Fruit fly (Drosophila melanogaster) whole organism, embryonic: ENCODE results near the gene Ugt37D1.

Experiments
- Adf1 ChIP-seq: fragments of 200-800 bp; sonication (Bioruptor generic); IDR thresholded peaks from 2 replicates; pipeline ENCODE4 v1.3.6; 2022; ENCODE audit warnings: missing biosample characterization, missing genetic modification characterization
- CG11398 ChIP-seq: fragments of 200-800 bp; sonication (Bioruptor generic); optimal IDR thresholded peaks from 2 replicates; lab custom pipeline; 2016; ENCODE audit warnings: missing biosample characterization, missing genetic modification characterization
- CG11696 ChIP-seq: fragments of 200-800 bp; sonication (Bioruptor generic); IDR thresholded peaks from 2 replicates; pipeline ENCODE4 v1.3.6; 2022; ENCODE audit warnings: missing biosample characterization, missing genetic modification characterization
- CG12219 ChIP-seq: fragments of 200-800 bp; sonication (Bioruptor generic); optimal IDR thresholded peaks from 3 replicates; lab custom pipeline; 2018; ENCODE audit warnings: missing biosample characterization, mild to moderate bottlenecking, missing genetic modification characterization
- CG12769 ChIP-seq: fragments of 200-800 bp; sonication (Bioruptor generic); optimal IDR thresholded peaks from 2 replicates; lab custom pipeline; 2019; ENCODE audit warnings: missing biosample characterization, mild to moderate bottlenecking, missing genetic modification characterization, moderate library complexity
- CG13287 ChIP-seq: fragments of 200-800 bp; sonication (Bioruptor generic); IDR thresholded peaks from 2 replicates; pipeline ENCODE4 v1.3.6; 2022; ENCODE audit warnings: missing biosample characterization, missing genetic modification characterization; ENCODE audit not compliant: partially characterized antibody
- CG14014 ChIP-seq: fragments of 200-800 bp; sonication (Bioruptor generic); IDR thresholded peaks from 2 replicates; pipeline ENCODE4 v1.3.6; 2022; ENCODE audit warnings: missing biosample characterization, missing genetic modification characterization
- CG15479 ChIP-seq: fragments of 200-800 bp; sonication (Bioruptor generic); optimal IDR thresholded peaks from 3 replicates; lab custom pipeline; 2019; ENCODE audit warnings: missing biosample characterization, mild to moderate bottlenecking, missing genetic modification characterization, moderate library complexity
- CG15514 ChIP-seq: fragments of 200-800 bp; sonication (Bioruptor generic); optimal IDR thresholded peaks from 3 replicates; lab custom pipeline; 2017; ENCODE audit warnings: missing biosample characterization, missing genetic modification characterization, mild to moderate bottlenecking, moderate library complexity, missing genetic modification reagents
- CG15696 ChIP-seq: fragments of 200-800 bp; sonication (Bioruptor generic); optimal IDR thresholded peaks from 2 replicates; lab custom pipeline; 2019; ENCODE audit warnings: missing biosample characterization, mild to moderate bottlenecking, missing genetic modification characterization, moderate library complexity
- CG2116 ChIP-seq: fragments of 200-800 bp; sonication (Bioruptor generic); optimal IDR thresholded peaks from 3 replicates; lab custom pipeline; 2018; ENCODE audit warnings: missing biosample characterization, mild to moderate bottlenecking, missing genetic modification characterization
- CG30020 ChIP-seq: fragments of 200-800 bp; optimal IDR thresholded peaks from 2 replicates; lab custom pipeline; 2019; ENCODE audit warnings: missing biosample characterization, mild to moderate bottlenecking, missing genetic modification characterization, moderate library complexity
- CG30403 ChIP-seq: fragments of 200-800 bp; sonication (Bioruptor generic); optimal IDR thresholded peaks from 3 replicates; lab custom pipeline; 2016; ENCODE audit warnings: missing biosample characterization, missing genetic modification characterization
- CG31441 ChIP-seq: fragments of 200-800 bp; sonication (Bioruptor generic); IDR thresholded peaks from 2 replicates; pipeline ENCODE4 v1.3.6; 2022; ENCODE audit warnings: missing biosample characterization, missing genetic modification characterization
- CG32532 ChIP-seq: fragments of 200-800 bp; sonication (Bioruptor generic); IDR thresholded peaks from 2 replicates; pipeline ENCODE4 v1.3.6; 2022; ENCODE audit warnings: missing biosample characterization, missing genetic modification characterization
- CG32772 ChIP-seq: fragments of 200-800 bp; sonication (Bioruptor generic); IDR thresholded peaks from 2 replicates; pipeline ENCODE4 v1.3.6; 2022; ENCODE audit warnings: missing biosample characterization, missing genetic modification characterization
- CG33213 ChIP-seq: fragments of 200-800 bp; sonication (Bioruptor generic); optimal IDR thresholded peaks from 3 replicates; lab custom pipeline; 2016; ENCODE audit warnings: missing biosample characterization, missing genetic modification characterization
- CG3407 ChIP-seq: fragments of 200-800 bp; sonication (Bioruptor generic); optimal IDR thresholded peaks from 2 replicates; lab custom pipeline; 2018; ENCODE audit warnings: missing biosample characterization, mild to moderate bottlenecking, missing genetic modification characterization
- CG3726 ChIP-seq: fragments of 200-800 bp; sonication (Bioruptor generic); IDR thresholded peaks from 3 replicates; pipeline ENCODE4, ENCODE4 v1.3.6; 2022; ENCODE audit warnings: missing biosample characterization, missing genetic modification characterization
- CG42726 ChIP-seq: fragments of 200-800 bp; sonication (Bioruptor generic); IDR thresholded peaks from 2 replicates; pipeline ENCODE4 v1.3.6; 2022; ENCODE audit warnings: missing biosample characterization, missing genetic modification characterization; ENCODE audit not compliant: partially characterized antibody
- CG6791 ChIP-seq: fragments of 200-800 bp; sonication (Bioruptor generic); IDR thresholded peaks from 3 replicates; pipeline ENCODE4 v1.3.6; 2022; ENCODE audit warnings: missing biosample characterization, missing genetic modification characterization; ENCODE audit not compliant: partially characterized antibody
- CG8281 ChIP-seq: fragments of 200-800 bp; sonication (Bioruptor generic); optimal IDR thresholded peaks from 2 replicates; lab custom pipeline; 2018; ENCODE audit warnings: missing biosample characterization, mild to moderate bottlenecking, missing genetic modification characterization, moderate library complexity
- CG8478 ChIP-seq: fragments of >200 bp; optimal IDR thresholded peaks from 2 replicates; lab custom pipeline; 2018
- Deaf1 ChIP-seq: fragments of 200-800 bp; optimal IDR thresholded peaks from 3 replicates; lab custom pipeline; 2019; ENCODE audit warnings: missing biosample characterization, mild to moderate bottlenecking, missing genetic modification characterization, moderate library complexity
- Dref ChIP-seq: fragments of 200-800 bp; sonication (Bioruptor generic); IDR thresholded peaks from 2 replicates; pipeline ENCODE4 v1.3.6; 2022; ENCODE audit warnings: missing biosample characterization, missing genetic modification characterization
- E2f2 ChIP-seq: fragments of 200-800 bp; sonication (Bioruptor generic); IDR thresholded peaks from 2 replicates; pipeline ENCODE4 v1.3.6; 2022; ENCODE audit warnings: missing biosample characterization, missing genetic modification characterization
- Elba2 ChIP-seq: fragments of 200-800 bp; sonication (Bioruptor generic); optimal IDR thresholded peaks from 3 replicates; lab custom pipeline; 2016; ENCODE audit warnings: missing biosample characterization, missing genetic modification characterization
- MBD-R2 ChIP-seq: fragments of 200-800 bp; sonication (Bioruptor generic); IDR thresholded peaks from 2 replicates; pipeline ENCODE4 v1.3.6; 2022; ENCODE audit warnings: missing biosample characterization, missing genetic modification characterization
- Med ChIP-seq: fragments of 200-800 bp; sonication (Bioruptor generic); peaks from one replicate; lab custom pipeline; 2016; ENCODE audit warnings: missing biosample characterization, missing genetic modification characterization, mild to moderate bottlenecking, inconsistent platforms, moderate library complexity
- Meics ChIP-seq: fragments of 200-800 bp; sonication (Bioruptor generic); optimal IDR thresholded peaks from 2 replicates; lab custom pipeline; 2017; ENCODE audit warnings: missing biosample characterization, mild to moderate bottlenecking, missing genetic modification characterization
- Optix ChIP-seq: fragments of 200-800 bp; sonication (Bioruptor generic); IDR thresholded peaks from 3 replicates; pipeline ENCODE4 v1.3.6; 2022; ENCODE audit warnings: missing biosample characterization, missing genetic modification characterization
- Ptx1 ChIP-seq: fragments of 200-800 bp; sonication (Bioruptor generic); IDR thresholded peaks from 2 replicates; pipeline ENCODE4 v1.3.6; 2022; ENCODE audit warnings: missing biosample characterization, missing genetic modification characterization
- Rx ChIP-seq: fragments of 200-800 bp; sonication (Bioruptor generic); IDR thresholded peaks from 2 replicates; pipeline ENCODE4 v1.3.6; 2022; ENCODE audit warnings: missing biosample characterization, missing genetic modification characterization
- Tbp ChIP-seq: fragments of >200 bp; optimal IDR thresholded peaks from 2 replicates; lab custom pipeline; 2018; ENCODE audit warnings: missing biosample characterization, missing genetic modification characterization
- ap ChIP-seq: fragments of 200-800 bp; sonication (Bioruptor generic); IDR thresholded peaks from 2 replicates; pipeline ENCODE4 v1.3.6; 2022; ENCODE audit warnings: missing biosample characterization, missing genetic modification characterization
- ase ChIP-seq: fragments of 200-800 bp; sonication (Bioruptor generic); IDR thresholded peaks from 3 replicates; pipeline ENCODE4 v1.3.6; 2022; ENCODE audit warnings: missing biosample characterization, missing genetic modification characterization
- az2 ChIP-seq: fragments of 200-800 bp; sonication (Bioruptor generic); optimal IDR thresholded peaks from 3 replicates; lab custom pipeline; 2016; ENCODE audit warnings: missing biosample characterization, missing genetic modification characterization
- chinmo ChIP-seq: fragments of 200-800 bp; sonication (Bioruptor generic); IDR thresholded peaks from 4 replicates; pipeline ENCODE4 v1.3.6; 2022; ENCODE audit warnings: missing biosample characterization, missing genetic modification characterization; ENCODE audit not compliant: partially characterized antibody
- chn ChIP-seq: fragments of 200-800 bp; sonication (Bioruptor generic); optimal IDR thresholded peaks from 2 replicates; lab custom pipeline; 2016; ENCODE audit warnings: missing biosample characterization, missing genetic modification characterization
- eyg ChIP-seq: fragments of 200-800 bp; sonication (Bioruptor generic); optimal IDR thresholded peaks from 3 replicates; lab custom pipeline; 2016; ENCODE audit warnings: missing biosample characterization, missing genetic modification characterization
- fru ChIP-seq: fragments of >200 bp; optimal IDR thresholded peaks from 2 replicates; lab custom pipeline; 2017
- gfzf ChIP-seq: fragments of 200-800 bp; sonication (Bioruptor generic); optimal IDR thresholded peaks from 2 replicates; lab custom pipeline; 2016; ENCODE audit warnings: missing biosample characterization, mild to moderate bottlenecking, missing genetic modification characterization, moderate library complexity
- hbn ChIP-seq: fragments of 200-800 bp; sonication (Bioruptor generic); IDR thresholded peaks from 2 replicates; pipeline ENCODE4 v1.3.6; 2022; ENCODE audit warnings: missing biosample characterization, missing genetic modification characterization; ENCODE audit not compliant: partially characterized antibody
- nmo ChIP-seq: fragments of 200-800 bp; sonication (Bioruptor generic); optimal IDR thresholded peaks from 2 replicates; lab custom pipeline; 2018; ENCODE audit warnings: missing biosample characterization, mild to moderate bottlenecking, missing genetic modification characterization, moderate library complexity
- nom ChIP-seq: fragments of 200-800 bp; sonication (Bioruptor generic); optimal IDR thresholded peaks from 2 replicates; lab custom pipeline; 2017; ENCODE audit warnings: missing biosample characterization, missing genetic modification characterization, mild to moderate bottlenecking, moderate library complexity, missing genetic modification reagents
- oc ChIP-seq: fragments of 200-800 bp; sonication (Bioruptor generic); optimal IDR thresholded peaks from 2 replicates; lab custom pipeline; 2018; ENCODE audit warnings: missing biosample characterization, mild to moderate bottlenecking, missing genetic modification characterization, moderate library complexity
- pho ChIP-seq: fragments of 200-800 bp; sonication (Bioruptor generic); optimal IDR thresholded peaks from 2 replicates; lab custom pipeline; 2016; ENCODE audit warnings: missing biosample characterization, missing genetic modification characterization
- pros ChIP-seq: fragments of 200-800 bp; sonication (Bioruptor generic); optimal IDR thresholded peaks from 3 replicates; lab custom pipeline; 2019; ENCODE audit warnings: missing biosample characterization, mild to moderate bottlenecking, missing genetic modification characterization, moderate library complexity
- sima ChIP-seq: fragments of 200-800 bp; sonication (Bioruptor generic); optimal IDR thresholded peaks from 2 replicates; lab custom pipeline; 2016; ENCODE audit warnings: missing biosample characterization, missing genetic modification characterization
- sob ChIP-seq: fragments of 200-800 bp; sonication (Bioruptor generic); IDR thresholded peaks from 2 replicates; pipeline ENCODE4 v1.3.6; 2022; ENCODE audit warnings: missing biosample characterization, missing genetic modification characterization

Ugt37D1 gene

DNA sequence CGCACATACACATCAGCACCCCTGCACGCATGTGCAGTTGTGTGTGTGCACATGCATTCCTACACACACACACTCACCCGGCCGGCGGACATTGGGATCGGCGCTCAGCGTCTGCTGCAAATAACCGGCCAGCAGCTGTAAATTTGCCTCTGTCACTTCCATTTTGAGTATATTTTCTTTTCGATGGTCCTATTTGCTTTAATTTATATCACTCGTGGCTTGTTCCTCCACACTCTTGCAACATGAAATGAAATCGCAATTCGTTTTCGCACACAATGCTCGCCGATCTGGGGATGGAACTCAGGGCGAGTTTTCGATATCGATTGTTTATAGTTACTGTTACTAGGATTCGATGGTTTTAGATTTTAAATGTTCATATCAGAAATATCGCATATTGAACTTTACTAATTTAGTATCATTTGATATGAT is 26.1 kb downstream of the Ugt37D1 start, which contains the start of gene Cse1 (continued):
- TF ChIP-seq CG11696 (no peak), CG11398 (GFP tag; lab: Kevin White, UChicago) (no peak), nmo (GFP tag; lab: Kevin White, UChicago) (peak; percentile 40), Optix (no peak), CG31441 (GFP tag; lab: Robert Waterston, UW) (no peak), CG15479 (peak; percentile 47), CG3726 (no peak), CG14014 (GFP tag; lab: Robert Waterston, UW) (no peak), CG12219 (no peak), pros (GFP tag; lab: Kevin White, UChicago) (no peak), CG8281 (no peak), CG2116 (GFP tag; lab: Kevin White, UChicago) (peak; percentile 23), az2 (no peak), fru (lab: Kevin White, UChicago) (no peak), Elba2 (no peak), CG32532 (GFP tag; lab: Robert Waterston, UW) (no peak), CG32772 (GFP tag; lab: Robert Waterston, UW) (no peak), Rx (GFP tag; lab: Robert Waterston, UW) (no peak), sima (no peak)

DNA sequence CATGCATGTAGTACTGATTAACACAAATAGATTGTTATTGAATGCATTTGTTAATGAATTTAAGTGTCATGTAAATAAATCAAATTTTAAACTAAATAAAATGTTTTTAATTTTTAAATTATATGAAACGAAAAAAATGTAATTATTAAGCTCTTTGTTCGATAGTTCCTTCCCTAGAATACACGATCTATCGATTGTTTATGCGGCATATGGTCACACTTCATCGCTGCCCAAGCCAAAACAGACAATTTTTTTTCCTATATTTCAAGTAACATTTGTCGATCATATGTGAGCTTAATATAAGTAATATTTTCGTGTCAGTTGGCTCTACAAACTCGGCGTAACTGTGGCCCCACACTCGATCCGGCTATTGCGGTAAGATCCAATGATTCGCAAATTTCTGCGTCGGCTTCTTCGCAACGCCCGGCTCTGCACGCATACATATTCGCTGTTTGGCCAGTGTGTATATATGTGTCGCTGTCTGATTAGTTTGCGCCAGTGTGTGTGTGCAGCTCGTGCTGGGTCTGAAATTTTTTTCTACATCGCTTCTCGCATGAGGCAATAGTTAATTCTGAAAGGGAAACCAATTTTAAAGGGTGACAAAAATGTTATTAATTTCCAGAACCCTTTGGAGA is 28.2 kb downstream of the Ugt37D1 start, which contains the start of gene AspRS-m:
Gene AspRS-m, plus strand, starts transcription at position 207 of the 635 bp plus-strand sequence.
- TF ChIP-seq nom (GFP tag; lab: Kevin White, UChicago) (no peak), Adf1 (GFP tag; lab: Robert Waterston, UW) (peak; percentile 40), Tbp (no peak), CG30403 (GFP tag; lab: Kevin White, UChicago) (peak; percentile 46), CG3407 (GFP tag; lab: Kevin White, UChicago) (no peak), MBD-R2 (GFP tag; lab: Robert Waterston, UW) (peak; percentile 77), Dref (GFP tag; lab: Robert Waterston, UW) (peak; percentile 72), hbn (peak; percentile 71), CG15696 (tag; lab: Kevin White, UChicago) (peak; percentile 33), eyg (GFP tag; lab: Kevin White, UChicago) (no peak), Deaf1 (peak; percentile 68), Ptx1 (GFP tag; lab: Robert Waterston, UW) (peak; percentile 33; the same call in 1 of the 2 replicates), chinmo (peak; percentile 83; the same call in 3 of the 4 replicates), chn (GFP tag; lab: Kevin White, UChicago) (no peak), Elba2 (no peak), CG12769 (tag; lab: Kevin White, UChicago) (no peak), Meics (GFP tag; lab: Kevin White, UChicago) (peak; percentile 16), CG42726 (GFP tag; lab: Robert Waterston, UW) (peak; percentile 83; the same call in 1 of the 2 replicates), oc (tag; lab: Kevin White, UChicago) (no peak), E2f2 (GFP tag; lab: Robert Waterston, UW) (peak; percentile 43; the same call in 1 of the 2 replicates), ap (GFP tag; lab: Robert Waterston, UW) (no peak), CG8478 (lab: Kevin White, UChicago) (peak; percentile 79), CG15514 (GFP tag; lab: Kevin White, UChicago) (no peak), Med (GFP tag; lab: Kevin White, UChicago) (peak; percentile 75), CG13287 (GFP tag; lab: Robert Waterston, UW) (peak; percentile 88), CG32772 (GFP tag; lab: Robert Waterston, UW) (peak; percentile 62; the same call in 1 of the 2 replicates), gfzf (GFP tag; lab: Kevin White, UChicago) (peak; percentile 37), ase (GFP tag; lab: Robert Waterston, UW) (no peak), CG33213 (GFP tag; lab: Kevin White, UChicago) (peak; percentile 5), pho (GFP tag; lab: Kevin White, UChicago) (peak; percentile 25), CG32532 (GFP tag; lab: Robert Waterston, UW) (peak; percentile 29; the same call in 1 of the 2 replicates), CG6791 (GFP tag; lab: Robert Waterston, UW) (peak; percentile 87), CG30020 (peak; percentile 11), sob (GFP tag; lab: Robert Waterston, UW) (peak; percentile 38; the same call in 1 of the 2 replicates)
